4 fruit fly cellular contexts compared by ENCODE assay signal in genomic region chr3R:20832689-20833524, dm6.
A peak's percentile ranks its signal among the peaks of the same experiment; 100 is the strongest.
TF ChIP-seq lines count a peak whose summit lies in the region.

Gene Synd (plus strand): TSS chr3R:20832799.

TF ChIP-seq in whole organism, adult, 20 proteins besides CTCF, POLR2A, EP300 and RAD21 (continued from another document):
- TF ChIP-seq Clk (GFP tag; optimal IDR thresholded peaks at IDR 0.05; lab: Kevin White, UChicago) (no peak), Crg-1 (GFP tag; optimal IDR thresholded peaks at IDR 0.05; lab: Kevin White, UChicago) (no peak)

TF ChIP-seq in whole organism, embryonic, 481 proteins besides CTCF, POLR2A, EP300 and RAD21 (continued from another document and continues in another):
- TF ChIP-seq CG34422 (GFP tag; IDR thresholded peaks at IDR 0.05; lab: Robert Waterston, UW), result peak; percentile 58; the same call in 1 of the 3 replicates
- TF ChIP-seq row (GFP tag; IDR thresholded peaks at IDR 0.05; lab: Robert Waterston, UW), result peak; percentile 46; the same call in 2 of the 3 replicates
- peak; percentile 99 for TF ChIP-seq nerfin-1 (tag; optimal IDR thresholded peaks at IDR 0.05; lab: Kevin White, UChicago)
- no peak for TF ChIP-seq Fer3 (tag; optimal IDR thresholded peaks at IDR 0.05; lab: Kevin White, UChicago)
- TF ChIP-seq CG7963 (GFP tag; IDR thresholded peaks at IDR 0.05; lab: Robert Waterston, UW; ENCODE audit: partially characterized antibody), result no peak
- peak; percentile 7 for TF ChIP-seq gcm (GFP tag; optimal IDR thresholded peaks at IDR 0.05; lab: Kevin White, UChicago)
- TF ChIP-seq ftz-f1 (GFP tag; optimal IDR thresholded peaks at IDR 0.05; lab: Kevin White, UChicago), result no peak
- peak; percentile 34 for TF ChIP-seq CG5180 (GFP tag; optimal IDR thresholded peaks at IDR 0.05; lab: Kevin White, UChicago)
- TF ChIP-seq btn (GFP tag; optimal IDR thresholded peaks at IDR 0.05; lab: Kevin White, UChicago), result no peak
- TF ChIP-seq D19A (tag; optimal IDR thresholded peaks at IDR 0.05; lab: Kevin White, UChicago), result peak; percentile 22
- TF ChIP-seq hbn (GFP tag; IDR thresholded peaks at IDR 0.05; lab: Robert Waterston, UW; ENCODE audit: partially characterized antibody), result peak; percentile 31; the same call in 1 of the 2 replicates
- peak; percentile 26; the same call in 1 of the 2 replicates for TF ChIP-seq Bgb (GFP tag; IDR thresholded peaks at IDR 0.05; lab: Robert Waterston, UW; ENCODE audit: partially characterized antibody)
- TF ChIP-seq CG34376 (GFP tag; optimal IDR thresholded peaks at IDR 0.05; lab: Kevin White, UChicago), result peak; percentile 82
- TF ChIP-seq kah (GFP tag; optimal IDR thresholded peaks at IDR 0.05; lab: Kevin White, UChicago), result no peak
- TF ChIP-seq otp (GFP tag; IDR thresholded peaks at IDR 0.05; lab: Robert Waterston, UW), result 0 out of 3 replicates have a peak, but pooled peaks have one; percentile 15
- TF ChIP-seq kni (GFP tag; optimal IDR thresholded peaks at IDR 0.05; lab: Kevin White, UChicago), result peak; percentile 71
- peak; percentile 33; the same call in 1 of the 2 replicates for TF ChIP-seq sob (GFP tag; IDR thresholded peaks at IDR 0.05; lab: Robert Waterston, UW)
- TF ChIP-seq CG18011 (GFP tag; optimal IDR thresholded peaks at IDR 0.05; lab: Kevin White, UChicago), result peak; percentile 2
- peak; percentile 31; the same call in 1 of the 3 replicates for TF ChIP-seq knrl (GFP tag; IDR thresholded peaks at IDR 0.05; lab: Robert Waterston, UW; ENCODE audit: partially characterized antibody)
- TF ChIP-seq gro (GFP tag; optimal IDR thresholded peaks at IDR 0.05; lab: Kevin White, UChicago), result peak; percentile 43
- TF ChIP-seq grn (GFP tag; optimal IDR thresholded peaks at IDR 0.05; lab: Kevin White, UChicago), result peak; percentile 28
- peak; percentile 13 for TF ChIP-seq PHDP (tag; optimal IDR thresholded peaks at IDR 0.05; lab: Kevin White, UChicago)
- TF ChIP-seq CG14667 (GFP tag; IDR thresholded peaks at IDR 0.05; lab: Robert Waterston, UW), result no peak
- TF ChIP-seq CG3163 (GFP tag; optimal IDR thresholded peaks at IDR 0.05; lab: Kevin White, UChicago), result peak; percentile 15
- peak; percentile 54 for TF ChIP-seq CG10147 (GFP tag; optimal IDR thresholded peaks at IDR 0.05; lab: Kevin White, UChicago)
- peak; percentile 8; the same call in 1 of the 2 replicates for TF ChIP-seq Adf1 (GFP tag; IDR thresholded peaks at IDR 0.05; lab: Robert Waterston, UW)
- peak; percentile 14 for TF ChIP-seq run (tag; optimal IDR thresholded peaks at IDR 0.05; lab: Kevin White, UChicago)
- TF ChIP-seq Hsf (GFP tag; optimal IDR thresholded peaks at IDR 0.05; lab: Kevin White, UChicago), result no peak
- peak; percentile 16; the same call in 1 of the 2 replicates for TF ChIP-seq Rfx (GFP tag; IDR thresholded peaks at IDR 0.05; lab: Robert Waterston, UW)
- TF ChIP-seq lmd (GFP tag; IDR thresholded peaks at IDR 0.05; lab: Robert Waterston, UW), result peak; percentile 23; the same call in 1 of the 2 replicates
- TF ChIP-seq cg (GFP tag; optimal IDR thresholded peaks at IDR 0.05; lab: Kevin White, UChicago), result peak; percentile 96
- TF ChIP-seq Nf-YB (GFP tag; optimal IDR thresholded peaks at IDR 0.05; lab: Kevin White, UChicago), result peak; percentile 15
- peak; percentile 40 for TF ChIP-seq stwl (tag; optimal IDR thresholded peaks at IDR 0.05; lab: Kevin White, UChicago)
- TF ChIP-seq Sox100B (GFP tag; optimal IDR thresholded peaks at IDR 0.05; lab: Kevin White, UChicago), result no peak
- TF ChIP-seq Fer1 (GFP tag; optimal IDR thresholded peaks at IDR 0.05; lab: Kevin White, UChicago), result peak; percentile 58
- TF ChIP-seq Sin3A (optimal IDR thresholded peaks at IDR 0.05; lab: Kevin White, UChicago), result peak; percentile 23
- peak; percentile 97 for TF ChIP-seq CG10274 (GFP tag; optimal IDR thresholded peaks at IDR 0.05; lab: Kevin White, UChicago)
- TF ChIP-seq Rx (GFP tag; IDR thresholded peaks at IDR 0.05; lab: Robert Waterston, UW), result 0 out of 2 replicates have a peak, but pooled peaks have one; percentile 23
- TF ChIP-seq CG9609 (GFP tag; optimal IDR thresholded peaks at IDR 0.05; lab: Kevin White, UChicago), result no peak
- peak; percentile 6 for TF ChIP-seq CG10979 (tag; optimal IDR thresholded peaks at IDR 0.05; lab: Kevin White, UChicago)

TF ChIP-seq in whole organism, prepupa, 60 proteins besides CTCF, POLR2A, EP300 and RAD21 (continued from another document):
- peak; percentile 32 for TF ChIP-seq Hr4 (GFP tag; optimal IDR thresholded peaks at IDR 0.05; lab: Kevin White, UChicago)
- TF ChIP-seq fkh (GFP tag; optimal IDR thresholded peaks at IDR 0.05; lab: Kevin White, UChicago), result peak; percentile 79
- TF ChIP-seq CG10669 (GFP tag; optimal IDR thresholded peaks at IDR 0.05; lab: Kevin White, UChicago), result peak; percentile 3
- TF ChIP-seq CG8119 (GFP tag; IDR thresholded peaks at IDR 0.05; lab: Robert Waterston, UW), result peak; percentile 53; the same call in 1 of the 3 replicates
- peak; percentile 16 for TF ChIP-seq CG1621 (tag; optimal IDR thresholded peaks at IDR 0.05; lab: Kevin White, UChicago)
- no peak for TF ChIP-seq CG8319 (GFP tag; optimal IDR thresholded peaks at IDR 0.05; lab: Kevin White, UChicago)
- peak; percentile 39 for TF ChIP-seq CG9139 (GFP tag; optimal IDR thresholded peaks at IDR 0.05; lab: Kevin White, UChicago)
- peak; percentile 24 for TF ChIP-seq CG6854 (GFP tag; optimal IDR thresholded peaks at IDR 0.05; lab: Kevin White, UChicago)
- TF ChIP-seq Eip93F (GFP tag; optimal IDR thresholded peaks at IDR 0.05; lab: Kevin White, UChicago), result no peak
- TF ChIP-seq CG11762 (GFP tag; optimal IDR thresholded peaks at IDR 0.05; lab: Kevin White, UChicago; ENCODE audit: insufficient read depth), result peak; percentile 38
- TF ChIP-seq CG4318 (GFP tag; optimal IDR thresholded peaks at IDR 0.05; lab: Kevin White, UChicago), result no peak
- no peak for TF ChIP-seq CG3032 (tag; optimal IDR thresholded peaks at IDR 0.05; lab: Kevin White, UChicago)
- TF ChIP-seq CG6276 (GFP tag; optimal IDR thresholded peaks at IDR 0.05; lab: Kevin White, UChicago), result peak; percentile 40
- peak; percentile 63 for TF ChIP-seq vri (GFP tag; optimal IDR thresholded peaks at IDR 0.05; lab: Kevin White, UChicago)
- peak; percentile 32; the same call in 1 of the 2 replicates for TF ChIP-seq CG11294 (GFP tag; IDR thresholded peaks at IDR 0.05; lab: Robert Waterston, UW)
- peak; percentile 19 for TF ChIP-seq acj6 (GFP tag; optimal IDR thresholded peaks at IDR 0.05; lab: Kevin White, UChicago)
- TF ChIP-seq cyc (GFP tag; optimal IDR thresholded peaks at IDR 0.05; lab: Kevin White, UChicago), result peak; percentile 11
- TF ChIP-seq CG15336 (GFP tag; IDR thresholded peaks at IDR 0.05; lab: Robert Waterston, UW), result 0 out of 2 replicates have a peak, but pooled peaks have one; percentile 34
- TF ChIP-seq esn (GFP tag; optimal IDR thresholded peaks at IDR 0.05; lab: Kevin White, UChicago), result peak; percentile 42
- TF ChIP-seq dsx (GFP tag; optimal IDR thresholded peaks at IDR 0.05; lab: Kevin White, UChicago; ENCODE audit: poor library complexity, severe bottlenecking), result no peak
- peak; percentile 28 for TF ChIP-seq topi (GFP tag; optimal IDR thresholded peaks at IDR 0.05; lab: Kevin White, UChicago)
- TF ChIP-seq Gug (GFP tag; IDR thresholded peaks at IDR 0.05; lab: Robert Waterston, UW), result no peak
- no peak for TF ChIP-seq Smox (GFP tag; optimal IDR thresholded peaks at IDR 0.05; lab: Kevin White, UChicago)
- no peak for TF ChIP-seq Hr38 (GFP tag; optimal IDR thresholded peaks at IDR 0.05; lab: Kevin White, UChicago)
- TF ChIP-seq achi (GFP tag; optimal IDR thresholded peaks at IDR 0.05; lab: Kevin White, UChicago), result no peak
- peak; percentile 41 for TF ChIP-seq Hr39 (GFP tag; optimal IDR thresholded peaks at IDR 0.05; lab: Kevin White, UChicago)
- TF ChIP-seq CG7368 (GFP tag; optimal IDR thresholded peaks at IDR 0.05; lab: Kevin White, UChicago), result peak; percentile 39
- peak; percentile 45 for TF ChIP-seq CG32006 (GFP tag; optimal IDR thresholded peaks at IDR 0.05; lab: Kevin White, UChicago)
- peak; percentile 9 for TF ChIP-seq CG16779 (tag; optimal IDR thresholded peaks at IDR 0.05; lab: Kevin White, UChicago)
- TF ChIP-seq CG10631 (GFP tag; optimal IDR thresholded peaks at IDR 0.05; lab: Kevin White, UChicago), result peak; percentile 13
- peak; percentile 9 for TF ChIP-seq Blimp-1 (GFP tag; optimal IDR thresholded peaks at IDR 0.05; lab: Kevin White, UChicago)
- TF ChIP-seq Sox15 (GFP tag; optimal IDR thresholded peaks at IDR 0.05; lab: Kevin White, UChicago), result no peak
- peak; percentile 67 for TF ChIP-seq svp (GFP tag; lab: Kevin White, UChicago)
- TF ChIP-seq ss (GFP tag; optimal IDR thresholded peaks at IDR 0.05; lab: Kevin White, UChicago), result peak; percentile 59 to 65

TF ChIP-seq in whole organism, wandering third instar larva, 38 proteins besides CTCF, POLR2A, EP300 and RAD21 (continued from another document):
- TF ChIP-seq woc (GFP tag; optimal IDR thresholded peaks at IDR 0.05; lab: Kevin White, UChicago), result peak; percentile 2
- TF ChIP-seq N (GFP tag; optimal IDR thresholded peaks at IDR 0.05; lab: Kevin White, UChicago), result peak; percentile 57
- peak in 1 of 2 experiments; percentile 55 for TF ChIP-seq foxo (GFP tag; optimal IDR thresholded peaks at IDR 0.05; lab: Kevin White, UChicago)
- no peak for TF ChIP-seq Rel (GFP tag; optimal IDR thresholded peaks at IDR 0.05; lab: Kevin White, UChicago)
- peak; percentile 78 for TF ChIP-seq Rel (tag; optimal IDR thresholded peaks at IDR 0.05; lab: Kevin White, UChicago)
- no peak for TF ChIP-seq Hnf4 (GFP tag; optimal IDR thresholded peaks at IDR 0.05; lab: Kevin White, UChicago)
- no peak for TF ChIP-seq brk (GFP tag; optimal IDR thresholded peaks at IDR 0.05; lab: Kevin White, UChicago)
- peak; percentile 30 for TF ChIP-seq br (GFP tag; optimal IDR thresholded peaks at IDR 0.05; lab: Kevin White, UChicago)
- no peak for TF ChIP-seq Sp1 (GFP tag; optimal IDR thresholded peaks at IDR 0.05; lab: Kevin White, UChicago)
- TF ChIP-seq jim (GFP tag; optimal IDR thresholded peaks at IDR 0.05; lab: Kevin White, UChicago), result no peak
- TF ChIP-seq dmrt93B (GFP tag; optimal IDR thresholded peaks at IDR 0.05; lab: Kevin White, UChicago), result no peak
